Fruit fly (Drosophila melanogaster) Kc167 (cell line): ENCODE results near the gene CenG1A.

Source experiments
- Myc ChIP-seq: fragments of >200 bp; optimal IDR thresholded peaks from 2 replicates; lab custom pipeline; 2017; ENCODE audit warnings: missing external identifiers
- Sin3A ChIP-seq: fragments of >200 bp; optimal IDR thresholded peaks from 2 replicates; lab custom pipeline; 2018; ENCODE audit warnings: missing external identifiers
- h ChIP-seq: fragments of >200 bp; optimal IDR thresholded peaks from 3 replicates; lab custom pipeline; 2018; ENCODE audit warnings: missing external identifiers
- insv ChIP-seq: fragments of >200 bp; optimal IDR thresholded peaks from 3 replicates; lab custom pipeline; 2018; ENCODE audit warnings: missing external identifiers
- psq ChIP-seq: fragments of >200 bp; optimal IDR thresholded peaks from 2 replicates; lab custom pipeline; 2017; ENCODE audit warnings: missing external identifiers
- ttk ChIP-seq: sonication (Bioruptor generic); optimal IDR thresholded peaks from 2 replicates; lab custom pipeline; 2017; ENCODE audit warnings: missing external identifiers

The CenG1A gene

dm6 chr2L:13903796-13904330 lies 68.5 kb downstream of the CenG1A start:
- no peak for TF ChIP-seq psq
- TF ChIP-seq Myc: no peak
- TF ChIP-seq Sin3A (lab: Kevin White, UChicago): no peak
- TF ChIP-seq h (lab: Kevin White, UChicago): no peak
- no peak for TF ChIP-seq insv (lab: Kevin White, UChicago)
- no peak for TF ChIP-seq ttk (lab: Kevin White, UChicago)

dm6 chr2L:13904331-13904911 lies 69.1 kb downstream of the CenG1A start, which contains the start of gene Smg5:
TSS of gene Smg5 (minus strand) at chr2L:13904661.
- no peak for TF ChIP-seq psq
- TF ChIP-seq h (lab: Kevin White, UChicago): no peak
- no peak for TF ChIP-seq insv (lab: Kevin White, UChicago)
- TF ChIP-seq ttk (lab: Kevin White, UChicago): no peak
- TF ChIP-seq Sin3A (lab: Kevin White, UChicago): no peak
- no peak for TF ChIP-seq Myc

dm6 chr2L:13905072-13905847 lies 69.9 kb downstream of the CenG1A start, which contains the start of gene Ance:
TSS of gene Ance (plus strand) at chr2L:13905645.
- TF ChIP-seq Myc (no peak), Sin3A (lab: Kevin White, UChicago) (no peak), insv (lab: Kevin White, UChicago) (no peak), psq (no peak), h (lab: Kevin White, UChicago) (no peak), ttk (lab: Kevin White, UChicago) (no peak)

dm6 chr2L:13905848-13906585 lies 70.7 kb downstream of the CenG1A start:
- TF ChIP-seq ttk (lab: Kevin White, UChicago) (no peak), psq (no peak), h (lab: Kevin White, UChicago) (no peak), Myc (no peak), insv (lab: Kevin White, UChicago) (no peak), Sin3A (lab: Kevin White, UChicago) (no peak)

dm6 chr2L:13909033-13909432 lies 73.7 kb downstream of the CenG1A start, which contains the start of gene Ance-2:
TSS of gene Ance-2 (plus strand) at chr2L:13909333.
- TF ChIP-seq ttk (lab: Kevin White, UChicago) (no peak), Sin3A (lab: Kevin White, UChicago) (no peak), insv (lab: Kevin White, UChicago) (no peak), h (lab: Kevin White, UChicago) (no peak), Myc (no peak), psq (no peak)

- no peak for TF ChIP-seq insv (lab: Kevin White, UChicago)
- no peak for TF ChIP-seq h (lab: Kevin White, UChicago)
- no peak for TF ChIP-seq Sin3A (lab: Kevin White, UChicago)
- no peak for TF ChIP-seq Myc
- no peak for TF ChIP-seq psq
- TF ChIP-seq ttk (lab: Kevin White, UChicago): no peak
Observed at dm6 chr2L:13911783-13912182, 76.4 kb downstream of the CenG1A start, which contains the start of gene Acyp. TSS of gene Acyp (plus strand) at chr2L:13912083.

dm6 chr2L:13914425-13914824 lies 79.1 kb downstream of the CenG1A start, which contains the start of gene Ance-3:
TSS of gene Ance-3 (plus strand) at chr2L:13914725.
- TF ChIP-seq ttk (lab: Kevin White, UChicago) (no peak), insv (lab: Kevin White, UChicago) (no peak), Myc (no peak), psq (no peak), h (lab: Kevin White, UChicago) (no peak), Sin3A (lab: Kevin White, UChicago) (no peak)

- TF ChIP-seq Sin3A (lab: Kevin White, UChicago): no peak
- no peak for TF ChIP-seq h (lab: Kevin White, UChicago)
- TF ChIP-seq insv (lab: Kevin White, UChicago): no peak
- TF ChIP-seq Myc: no peak
- TF ChIP-seq psq: no peak
- TF ChIP-seq ttk (lab: Kevin White, UChicago): no peak
Observed at dm6 chr2L:13923453-13923852, 88.1 kb downstream of the CenG1A start, which contains the start of gene Vajk1. TSS of gene Vajk1 (minus strand) at chr2L:13923553.

- TF ChIP-seq ttk (lab: Kevin White, UChicago) (no peak), Sin3A (lab: Kevin White, UChicago) (no peak), psq (no peak)
Observed at dm6 chr2L:13923984-13924383, 88.6 kb downstream of the CenG1A start.

- TF ChIP-seq h (lab: Kevin White, UChicago) (no peak), Sin3A (lab: Kevin White, UChicago) (no peak), Myc (no peak), insv (lab: Kevin White, UChicago) (no peak), psq (no peak), ttk (lab: Kevin White, UChicago) (no peak)
Observed at dm6 chr2L:13925699-13926098, 90.3 kb downstream of the CenG1A start.

dm6 chr2L:13928461-13928860 lies 93.1 kb downstream of the CenG1A start:
- TF ChIP-seq Myc: no peak
- no peak for TF ChIP-seq insv (lab: Kevin White, UChicago)
- no peak for TF ChIP-seq psq
- TF ChIP-seq ttk (lab: Kevin White, UChicago): no peak
- no peak for TF ChIP-seq h (lab: Kevin White, UChicago)
- TF ChIP-seq Sin3A (lab: Kevin White, UChicago): no peak
